Worm (Caenorhabditis elegans) whole organism, L4/young adult: ENCODE results near the gene pqn-22.

Experiments used
- W03F9.2 ChIP-seq: fragments of 150-350 bp; optimal IDR thresholded peaks from 2 replicates; lab custom pipeline; 2014; ENCODE audit warnings: missing biosample characterization, missing genetic modification characterization
- dao-5 ChIP-seq: sonication (generic microtip); optimal IDR thresholded peaks from 2 replicates; lab custom pipeline; 2016; ENCODE audit warnings: missing genotype, missing genetic modification characterization, moderate library complexity, missing compliant biosample characterization
- him-1 ChIP-seq: sonication (generic microtip); optimal IDR thresholded peaks from 2 replicates; lab custom pipeline; 2016; ENCODE audit warnings: missing genotype, missing genetic modification reagents, missing genetic modification characterization, missing compliant biosample characterization

DNA sequence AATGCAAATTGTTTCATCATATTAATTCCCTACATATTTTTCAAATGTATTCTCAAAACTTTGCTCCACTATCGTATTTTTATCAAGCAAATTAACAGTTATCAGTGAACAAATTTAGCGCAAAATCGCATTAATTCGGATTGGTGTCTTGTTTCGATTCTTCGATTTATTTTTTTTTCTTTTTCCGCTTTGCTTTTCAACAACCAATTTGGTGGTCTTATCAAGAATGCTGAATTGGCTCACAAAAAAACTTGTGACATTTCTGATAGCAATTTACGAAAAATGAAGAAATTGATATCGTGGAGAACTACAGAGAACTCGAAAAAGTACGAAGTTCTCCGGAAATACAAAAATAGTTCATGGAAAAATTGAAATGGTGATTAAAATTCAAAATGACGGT lies 15.0 kb upstream of the pqn-22 start:
- no peak for TF ChIP-seq W03F9.2
- no peak for TF ChIP-seq him-1 (tag; lab: Kevin White, UChicago)
- no peak for TF ChIP-seq dao-5 (tag; lab: Kevin White, UChicago)
